Worm (Caenorhabditis elegans) whole organism, late embryonic: ENCODE measurements around the gene Y44A6D.5.

Experiments
- ceh-2 ChIP-seq: sonication (generic microtip); optimal IDR thresholded peaks from 2 replicates; lab custom pipeline; 2016; ENCODE audit warnings: missing genotype, missing genetic modification characterization, missing compliant biosample characterization
- fkh-10 ChIP-seq: fragments of 150-350 bp; optimal IDR thresholded peaks from 2 replicates; lab custom pipeline; 2014; ENCODE audit warnings: missing biosample characterization, missing genetic modification reagents, missing genetic modification characterization
- hlh-6 ChIP-seq: sonication (generic microtip); optimal IDR thresholded peaks from 2 replicates; lab custom pipeline; 2016; ENCODE audit warnings: missing genotype, missing genetic modification characterization, missing compliant biosample characterization
- npax-4 ChIP-seq: sonication (generic microtip); optimal IDR thresholded peaks from 2 replicates; lab custom pipeline; 2016; ENCODE audit warnings: missing genetic modification characterization, missing compliant biosample characterization
- pag-3 ChIP-seq: sonication (generic microtip); optimal IDR thresholded peaks from 2 replicates; lab custom pipeline; 2016; ENCODE audit warnings: missing compliant biosample characterization, missing genetic modification characterization, borderline replicate concordance
- rnt-1 ChIP-seq: sonication (generic microtip); optimal IDR thresholded peaks from 2 replicates; lab custom pipeline; 2016; ENCODE audit warnings: missing genetic modification characterization, missing compliant biosample characterization
- tbx-2 ChIP-seq: sonication (generic microtip); optimal IDR thresholded peaks from 2 replicates; lab custom pipeline; 2016; ENCODE audit warnings: missing genetic modification characterization, missing compliant biosample characterization

DNA sequence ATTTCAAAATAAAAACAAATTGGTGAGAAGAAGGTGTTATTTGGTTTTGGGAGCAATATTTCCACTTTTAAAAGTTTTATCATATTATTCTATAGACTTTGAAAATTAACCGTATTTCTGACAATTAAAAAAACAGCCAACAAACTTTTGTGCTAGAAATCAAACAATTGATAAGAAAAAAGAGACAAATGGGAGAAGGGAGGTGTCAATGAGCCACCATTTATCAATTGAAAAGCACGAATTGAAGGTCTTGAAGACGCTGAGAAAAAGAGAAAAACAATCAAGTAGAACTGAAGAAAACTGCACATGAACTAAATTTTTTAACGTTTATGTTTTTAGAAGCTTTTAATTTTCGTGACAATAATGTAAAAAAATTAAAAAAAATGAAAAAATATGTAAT lies 32.0 kb downstream of the Y44A6D.5 start:
- TF ChIP-seq ceh-2 (tag; lab: Kevin White, UChicago): no peak
- TF ChIP-seq pag-3 (tag; lab: Kevin White, UChicago): no peak
- no peak for TF ChIP-seq tbx-2
- TF ChIP-seq npax-4: no peak
- no peak for TF ChIP-seq hlh-6
- TF ChIP-seq fkh-10 (GFP tag; lab: Kevin White, UChicago): no peak
- no peak for TF ChIP-seq rnt-1 (tag; lab: Kevin White, UChicago)
